Worm (Caenorhabditis elegans) whole organism, mixed stage, embryonic: ENCODE results near the gene F02H6.6.

Source experiments
- bed-3 ChIP-seq: fragments of 200-800 bp; sonication (Bioruptor generic); optimal IDR thresholded peaks from 3 replicates; lab custom pipeline; 2018; ENCODE audit warnings: mild to moderate bottlenecking, missing genetic modification characterization, moderate library complexity, missing compliant biosample characterization
- ceh-39 ChIP-seq: fragments of 150-350 bp; optimal IDR thresholded peaks from 2 replicates; lab custom pipeline; 2014; ENCODE audit warnings: missing biosample characterization, missing genetic modification characterization
- ceh-43 ChIP-seq: fragments of 200-800 bp; sonication (Bioruptor generic); optimal IDR thresholded peaks from 2 replicates; lab custom pipeline; 2018; ENCODE audit warnings: mild to moderate bottlenecking, missing genetic modification characterization, moderate library complexity, missing compliant biosample characterization
- ceh-83 ChIP-seq: fragments of 200-800 bp; sonication (Bioruptor generic); optimal IDR thresholded peaks from 2 replicates; lab custom pipeline; 2018; ENCODE audit warnings: mild to moderate bottlenecking, missing genetic modification characterization, missing compliant biosample characterization
- ces-1 ChIP-seq: fragments of 150-350 bp; optimal IDR thresholded peaks from 2 replicates; lab custom pipeline; 2014; ENCODE audit warnings: missing biosample characterization, missing genetic modification reagents, missing genetic modification characterization
- cnd-1 ChIP-seq: fragments of 200-800 bp; sonication (Bioruptor generic); optimal IDR thresholded peaks from 2 replicates; lab custom pipeline; 2018; ENCODE audit warnings: mild to moderate bottlenecking, missing genetic modification characterization, missing compliant biosample characterization
- drap-1 ChIP-seq: fragments of 200-800 bp; sonication (Bioruptor generic); optimal IDR thresholded peaks from 3 replicates; lab custom pipeline; 2018; ENCODE audit warnings: mild to moderate bottlenecking, missing genetic modification characterization, missing compliant biosample characterization
- elt-1 ChIP-seq: sonication (generic microtip); optimal IDR thresholded peaks from 2 replicates; lab custom pipeline; 2017; ENCODE audit warnings: missing genetic modification characterization, mild to moderate bottlenecking, missing compliant biosample characterization, antibody characterized with exemption, moderate library complexity, borderline replicate concordance; ENCODE audit not compliant: insufficient read depth
- elt-3 ChIP-seq: fragments of 150-350 bp; optimal IDR thresholded peaks from 2 replicates; lab custom pipeline; 2014; ENCODE audit warnings: missing biosample characterization, missing genetic modification characterization
- flh-1 ChIP-seq: fragments of 200-800 bp; sonication (Bioruptor generic); optimal IDR thresholded peaks from 2 replicates; lab custom pipeline; 2018; ENCODE audit warnings: mild to moderate bottlenecking, missing genetic modification characterization, moderate library complexity, missing compliant biosample characterization
- ham-2 ChIP-seq: fragments of 200-800 bp; sonication (Bioruptor generic); optimal IDR thresholded peaks from 2 replicates; lab custom pipeline; 2018; ENCODE audit warnings: mild to moderate bottlenecking, missing genetic modification characterization, missing compliant biosample characterization
- hlh-1 ChIP-seq: fragments of 150-350 bp; optimal IDR thresholded peaks from 2 replicates; lab custom pipeline; 2014; ENCODE audit warnings: missing biosample characterization, missing genetic modification reagents, missing genetic modification characterization
- lin-32 ChIP-seq: fragments of 200-800 bp; sonication (Bioruptor generic); optimal IDR thresholded peaks from 2 replicates; lab custom pipeline; 2018; ENCODE audit warnings: mild to moderate bottlenecking, missing genetic modification characterization, missing compliant biosample characterization
- mep-1 ChIP-seq: fragments of 150-350 bp; optimal IDR thresholded peaks from 2 replicates; lab custom pipeline; 2017; ENCODE audit warnings: missing biosample characterization, missing genetic modification reagents, missing genetic modification characterization, inconsistent platforms
- mls-2 ChIP-seq: sonication (generic microtip); optimal IDR thresholded peaks from 2 replicates; lab custom pipeline; 2016; ENCODE audit warnings: mild to moderate bottlenecking, missing genetic modification characterization, moderate library complexity, missing compliant biosample characterization
- nhr-2 ChIP-seq: fragments of 150-350 bp; optimal IDR thresholded peaks from 2 replicates; lab custom pipeline; 2014; ENCODE audit warnings: missing biosample characterization, missing genetic modification characterization
- nhr-237 ChIP-seq: fragments of 150-350 bp; optimal IDR thresholded peaks from 2 replicates; lab custom pipeline; 2014; ENCODE audit warnings: missing biosample characterization, missing genetic modification characterization
- nhr-76 ChIP-seq: sonication (generic microtip); optimal IDR thresholded peaks from 2 replicates; lab custom pipeline; 2017; ENCODE audit warnings: missing biosample characterization, missing genetic modification characterization
- pha-4 ChIP-seq: fragments of 150-350 bp; optimal IDR thresholded peaks from 2 replicates; lab custom pipeline; 2018; ENCODE audit warnings: missing biosample characterization, missing genetic modification reagents, missing genetic modification characterization
- sem-2 ChIP-seq: fragments of 200-800 bp; sonication (Bioruptor generic); optimal IDR thresholded peaks from 2 replicates; lab custom pipeline; 2018; ENCODE audit warnings: mild to moderate bottlenecking, missing genetic modification characterization, missing compliant biosample characterization
- tbx-8 ChIP-seq: fragments of 200-800 bp; sonication (Bioruptor generic); optimal IDR thresholded peaks from 2 replicates; lab custom pipeline; 2018; ENCODE audit warnings: mild to moderate bottlenecking, missing genetic modification characterization, moderate library complexity, missing compliant biosample characterization
- unc-120 ChIP-seq: sonication (generic microtip); optimal IDR thresholded peaks from 2 replicates; lab custom pipeline; 2017; ENCODE audit warnings: missing genetic modification characterization, missing compliant biosample characterization; ENCODE audit not compliant: poor library complexity, severe bottlenecking
- unc-62 ChIP-seq: fragments of 150-350 bp; optimal IDR thresholded peaks from 2 replicates; lab custom pipeline; 2014; ENCODE audit warnings: missing biosample characterization, missing genetic modification reagents, missing genetic modification characterization
- ztf-11 ChIP-seq: fragments of 150-350 bp; optimal IDR thresholded peaks from 2 replicates; lab custom pipeline; 2014; ENCODE audit warnings: missing biosample characterization, missing genetic modification characterization

The F02H6.6 gene

DNA sequence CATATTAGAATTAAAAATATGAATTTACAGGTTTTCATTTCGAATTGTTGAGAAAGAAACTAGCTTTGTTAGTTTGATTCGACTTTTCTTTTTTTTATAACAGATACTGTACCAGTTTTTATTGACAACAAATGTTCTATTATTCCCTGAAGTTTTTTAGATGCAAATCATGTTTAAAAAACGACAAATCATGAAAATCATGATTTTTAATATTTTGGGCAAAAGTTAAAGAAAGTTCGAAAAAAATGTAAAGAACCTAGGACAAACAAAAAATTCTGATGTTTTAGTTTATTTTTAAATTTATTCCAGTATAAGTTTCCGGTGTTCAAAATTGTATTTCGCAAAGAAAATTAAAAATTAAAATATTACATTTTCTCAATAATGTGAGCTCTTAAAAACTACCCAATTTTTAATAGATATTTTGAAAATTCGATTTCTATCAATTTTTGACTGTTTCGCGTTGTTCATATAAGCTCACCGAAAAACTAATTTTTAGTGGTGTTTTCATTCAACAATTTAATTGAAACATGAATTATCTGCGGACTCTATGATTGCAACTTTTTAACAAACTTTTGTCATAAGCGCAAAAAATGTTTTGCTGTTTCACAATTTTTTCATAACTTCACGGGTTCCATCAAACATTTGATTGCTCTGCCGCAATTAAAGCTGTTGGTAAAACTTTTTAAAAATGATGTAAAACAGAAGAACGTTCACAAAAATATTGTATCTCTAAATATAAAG, 10.9 kb upstream of the F02H6.6 start, which contains the start of gene Y64G10A.10:
Gene Y64G10A.10 (minus strand): TSS at position 51 of the 741 bp plus-strand sequence.
- no peak for TF ChIP-seq pha-4 (tag; lab: Kevin White, UChicago)
- no peak for TF ChIP-seq flh-1 (GFP tag; lab: Kevin White, UChicago)
- TF ChIP-seq ceh-43 (GFP tag; lab: Kevin White, UChicago), result no peak
- no peak for TF ChIP-seq mls-2 (tag; lab: Kevin White, UChicago)
- no peak for TF ChIP-seq nhr-2

DNA sequence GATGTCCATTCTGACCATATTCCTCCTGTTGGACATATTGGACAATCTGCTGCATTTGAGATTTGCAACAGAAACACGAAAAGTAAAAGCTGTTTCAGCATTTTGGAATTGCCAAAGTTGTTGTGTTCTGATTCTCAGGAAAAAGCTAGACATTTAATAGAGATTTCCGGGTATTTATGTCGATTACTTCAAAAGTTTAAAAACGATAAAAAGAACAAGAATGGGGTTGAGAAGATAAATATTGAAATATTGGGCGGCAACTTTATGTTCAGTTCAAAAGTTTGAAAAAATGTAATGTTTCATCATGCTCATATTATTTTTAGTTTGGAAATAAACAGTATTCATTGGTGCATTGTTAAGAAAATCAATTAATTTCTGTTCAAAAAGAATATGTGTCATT, 8.3 kb upstream of the F02H6.6 start, which contains the start of gene Y64G10A.1:
Gene Y64G10A.1 (minus strand): TSS at position 101 of the 400 bp plus-strand sequence.
- TF ChIP-seq drap-1 (GFP tag; lab: Kevin White, UChicago) (no peak), unc-62 (GFP tag; lab: Kevin White, UChicago) (no peak), mep-1 (tag; lab: Kevin White, UChicago) (no peak), nhr-237 (tag; lab: Kevin White, UChicago) (no peak), ceh-43 (GFP tag; lab: Kevin White, UChicago) (no peak), ceh-83 (GFP tag; lab: Kevin White, UChicago) (no peak)

DNA sequence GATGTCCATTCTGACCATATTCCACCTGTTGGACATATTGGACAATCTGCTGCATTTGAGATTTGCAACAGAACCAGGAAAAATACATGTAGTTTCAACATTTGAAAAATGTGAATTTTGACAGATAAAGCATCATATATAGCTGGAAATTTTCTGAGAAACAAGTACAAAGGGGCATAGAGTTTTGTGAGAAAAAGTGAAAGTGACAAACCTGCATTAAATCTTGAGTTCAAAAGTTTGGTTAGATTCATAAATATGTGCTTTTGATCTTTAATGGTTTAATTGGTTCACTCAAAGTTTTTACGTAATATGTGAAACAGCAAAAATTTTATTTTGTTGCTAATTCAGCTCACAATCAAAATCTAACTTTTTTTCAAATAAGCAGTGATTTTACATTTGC, 2.6 kb downstream of the F02H6.6 start, which contains the start of gene F02H6.7:
Gene F02H6.7 (minus strand): TSS at position 101 of the 400 bp plus-strand sequence.
- TF ChIP-seq lin-32 (GFP tag; lab: Kevin White, UChicago), result no peak

DNA sequence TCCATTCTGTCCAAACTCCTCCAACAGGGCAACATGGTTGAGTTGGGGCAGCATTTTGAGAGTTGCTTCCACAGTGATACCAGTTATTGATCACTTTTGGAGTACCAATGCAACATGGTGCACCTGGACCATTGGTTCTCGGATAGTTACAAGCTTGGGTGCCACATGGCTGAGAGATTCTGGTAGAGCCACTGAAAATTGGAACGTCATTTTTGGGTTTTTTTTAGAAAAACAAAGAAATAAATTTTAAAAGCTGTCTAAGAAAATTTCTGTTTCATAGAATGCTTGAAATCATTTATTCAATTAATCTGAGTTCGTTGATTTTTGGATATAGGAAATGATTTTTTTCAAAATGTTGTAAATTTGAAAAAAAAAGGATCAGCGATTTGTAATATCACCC, 3.6 kb downstream of the F02H6.6 start:
- TF ChIP-seq ces-1 (GFP tag; lab: Kevin White, UChicago) (no peak), tbx-8 (GFP tag; lab: Kevin White, UChicago) (no peak), cnd-1 (tag; lab: Kevin White, UChicago) (no peak), elt-3 (tag; lab: Kevin White, UChicago) (no peak), ceh-43 (GFP tag; lab: Kevin White, UChicago) (no peak), pha-4 (tag; lab: Kevin White, UChicago) (no peak), bed-3 (GFP tag; lab: Kevin White, UChicago) (no peak), ztf-11 (tag; lab: Kevin White, UChicago) (no peak)

DNA sequence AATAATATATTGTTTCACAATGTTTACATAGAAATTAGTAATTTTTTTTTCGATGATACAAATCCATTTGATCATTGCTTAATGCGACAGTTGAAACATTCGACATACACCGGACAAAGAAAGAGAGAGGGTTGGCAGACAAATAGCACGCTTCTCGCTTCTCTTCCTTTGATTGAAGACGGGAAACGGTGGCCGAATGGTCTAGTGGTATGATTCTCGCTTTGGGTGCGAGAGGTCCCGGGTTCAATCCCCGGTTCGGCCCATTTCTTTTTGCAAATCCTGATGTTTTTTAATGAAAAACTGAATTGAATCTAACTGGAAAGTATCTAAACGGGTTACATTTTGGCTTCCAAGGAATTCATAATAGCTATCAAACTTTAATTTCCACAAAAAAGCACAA, 5.8 kb downstream of the F02H6.6 start:
- TF ChIP-seq hlh-1 (tag; lab: Kevin White, UChicago), result no peak
- TF ChIP-seq lin-32 (GFP tag; lab: Kevin White, UChicago), result peak; percentile 11
- peak; percentile 62 for TF ChIP-seq ceh-83 (GFP tag; lab: Kevin White, UChicago)
- TF ChIP-seq ceh-39 (tag; lab: Kevin White, UChicago), result no peak

DNA sequence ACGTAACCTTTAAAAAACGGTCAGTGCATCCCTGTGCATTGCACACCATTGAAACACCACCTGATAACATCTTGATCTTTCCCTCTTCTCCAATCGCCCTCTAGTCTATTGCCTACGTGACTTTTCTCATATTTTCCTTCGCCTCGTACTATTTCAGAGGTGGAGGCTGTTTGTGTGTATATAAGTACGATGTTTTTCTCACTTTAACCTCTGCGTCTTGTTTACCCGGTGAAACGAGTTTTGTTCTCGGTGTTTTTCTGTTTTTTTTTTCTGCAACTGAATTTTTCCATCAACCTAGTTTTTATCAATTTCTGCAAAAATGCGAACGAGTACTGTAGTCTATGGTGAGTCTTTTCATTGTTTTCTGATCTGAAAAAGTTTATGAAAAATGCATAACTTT, 11.0 kb downstream of the F02H6.6 start, which contains the start of gene sqrd-1:
Gene sqrd-1 (plus strand): TSS at position 158 of the 400 bp plus-strand sequence.
- TF ChIP-seq hlh-1 (tag; lab: Kevin White, UChicago) (peak; percentile 71), nhr-237 (tag; lab: Kevin White, UChicago) (no peak), ces-1 (GFP tag; lab: Kevin White, UChicago) (no peak), mep-1 (tag; lab: Kevin White, UChicago) (no peak), unc-120 (tag; lab: Kevin White, UChicago) (no peak), mls-2 (tag; lab: Kevin White, UChicago) (no peak), nhr-76 (tag; lab: Kevin White, UChicago) (no peak), ceh-43 (GFP tag; lab: Kevin White, UChicago) (no peak), ceh-83 (GFP tag; lab: Kevin White, UChicago) (no peak), ham-2 (GFP tag; lab: Kevin White, UChicago) (no peak), lin-32 (GFP tag; lab: Kevin White, UChicago) (no peak), ceh-39 (tag; lab: Kevin White, UChicago) (no peak), elt-1 (tag; lab: Kevin White, UChicago) (peak; percentile 52), elt-3 (tag; lab: Kevin White, UChicago) (no peak), ztf-11 (tag; lab: Kevin White, UChicago) (no peak), sem-2 (GFP tag; lab: Kevin White, UChicago) (no peak), nhr-2 (peak; percentile 3), bed-3 (GFP tag; lab: Kevin White, UChicago) (no peak)
